Fruit fly (Drosophila melanogaster) whole organism, embryonic: ENCODE measurements around the gene Ser12.

ENCODE experiments used
- B-H1 ChIP-seq: fragments of 200-800 bp; sonication (Bioruptor generic); IDR thresholded peaks from 3 replicates; pipeline ENCODE4 v1.3.6; 2022; ENCODE audit warnings: missing biosample characterization, missing genetic modification characterization
- CG10366 ChIP-seq: fragments of 200-800 bp; sonication (Bioruptor generic); IDR thresholded peaks from 2 replicates; pipeline ENCODE4 v1.3.6; 2022; ENCODE audit warnings: missing biosample characterization, missing genetic modification characterization
- CG10979 ChIP-seq: fragments of 200-800 bp; sonication (Bioruptor generic); optimal IDR thresholded peaks from 2 replicates; lab custom pipeline; 2018; ENCODE audit warnings: missing biosample characterization, mild to moderate bottlenecking, missing genetic modification characterization, moderate library complexity
- CG13287 ChIP-seq: fragments of 200-800 bp; sonication (Bioruptor generic); IDR thresholded peaks from 2 replicates; pipeline ENCODE4 v1.3.6; 2022; ENCODE audit warnings: missing biosample characterization, missing genetic modification characterization; ENCODE audit not compliant: partially characterized antibody
- CG13624 ChIP-seq: fragments of 200-800 bp; sonication (Bioruptor generic); optimal IDR thresholded peaks from 2 replicates; lab custom pipeline; 2016; ENCODE audit warnings: missing biosample characterization, missing genetic modification characterization
- CG14860 ChIP-seq: fragments of 200-800 bp; sonication (Bioruptor generic); IDR thresholded peaks from 3 replicates; pipeline ENCODE4 v1.3.6; 2022; ENCODE audit warnings: missing biosample characterization, missing genetic modification characterization; ENCODE audit not compliant: partially characterized antibody
- CG15479 ChIP-seq: fragments of 200-800 bp; sonication (Bioruptor generic); optimal IDR thresholded peaks from 3 replicates; lab custom pipeline; 2019; ENCODE audit warnings: missing biosample characterization, mild to moderate bottlenecking, missing genetic modification characterization, moderate library complexity
- CG16813 ChIP-seq: fragments of 200-800 bp; sonication (Bioruptor generic); IDR thresholded peaks from 3 replicates; pipeline ENCODE4 v1.3.6; 2022; ENCODE audit warnings: missing biosample characterization, missing genetic modification characterization; ENCODE audit not compliant: partially characterized antibody
- CG34376 ChIP-seq: fragments of 200-800 bp; sonication (Bioruptor generic); optimal IDR thresholded peaks from 2 replicates; lab custom pipeline; 2018; ENCODE audit warnings: missing biosample characterization, mild to moderate bottlenecking, missing genetic modification characterization
- CG4328 ChIP-seq: fragments of 200-800 bp; sonication (Bioruptor generic); optimal IDR thresholded peaks from 3 replicates; lab custom pipeline; 2017; ENCODE audit warnings: missing biosample characterization, missing genetic modification reagents, missing genetic modification characterization
- CG43689 ChIP-seq: fragments of 200-800 bp; sonication (Bioruptor generic); IDR thresholded peaks from 2 replicates; pipeline ENCODE4 v1.3.6; 2022; ENCODE audit warnings: missing biosample characterization, missing genetic modification characterization
- CG6254 ChIP-seq: fragments of 200-800 bp; sonication (Bioruptor generic); optimal IDR thresholded peaks from 3 replicates; lab custom pipeline; 2017; ENCODE audit warnings: mild to moderate bottlenecking, missing biosample characterization, missing genetic modification reagents, missing genetic modification characterization
- CG8281 ChIP-seq: fragments of 200-800 bp; sonication (Bioruptor generic); optimal IDR thresholded peaks from 2 replicates; lab custom pipeline; 2018; ENCODE audit warnings: missing biosample characterization, mild to moderate bottlenecking, missing genetic modification characterization, moderate library complexity
- CG8359 ChIP-seq: fragments of 200-800 bp; sonication (Bioruptor generic); optimal IDR thresholded peaks from 2 replicates; lab custom pipeline; 2017; ENCODE audit warnings: missing biosample characterization, mild to moderate bottlenecking, missing genetic modification characterization, borderline replicate concordance
- CHES-1-like ChIP-seq: fragments of 200-800 bp; sonication (Bioruptor generic); optimal IDR thresholded peaks from 2 replicates; lab custom pipeline; 2016; ENCODE audit warnings: missing biosample characterization, missing genetic modification characterization
- Dek ChIP-seq: fragments of 200-800 bp; sonication (Bioruptor generic); optimal IDR thresholded peaks from 3 replicates; lab custom pipeline; 2019; ENCODE audit warnings: missing biosample characterization, mild to moderate bottlenecking, missing genetic modification characterization, moderate library complexity
- Drgx ChIP-seq: fragments of 200-800 bp; sonication (Bioruptor generic); IDR thresholded peaks from 2 replicates; pipeline ENCODE4 v1.3.6; 2022; ENCODE audit warnings: missing biosample characterization, missing genetic modification characterization
- Eip74EF ChIP-seq, 2 experiments: fragments of 200-800 bp in 1 of 2; fragments of >200 bp in 1 of 2; sonication (Bioruptor generic) in 1 of 2; optimal IDR thresholded peaks; 2 replicates each; lab custom pipeline; 2017 to 2019; ENCODE audit warnings: missing biosample characterization in 2 of 2, missing genetic modification characterization in 2 of 2, mild to moderate bottlenecking in 1 of 2, moderate library complexity in 1 of 2
- Fer3 ChIP-seq: fragments of 200-800 bp; sonication (Bioruptor generic); optimal IDR thresholded peaks from 2 replicates; lab custom pipeline; 2018; ENCODE audit warnings: missing biosample characterization, mild to moderate bottlenecking, missing genetic modification characterization, moderate library complexity
- H15 ChIP-seq: fragments of 200-800 bp; sonication (Bioruptor generic); IDR thresholded peaks from 3 replicates; pipeline ENCODE4 v1.3.6; 2022; ENCODE audit warnings: missing biosample characterization, missing genetic modification characterization
- HmgZ ChIP-seq: fragments of 200-800 bp; sonication (Bioruptor generic); optimal IDR thresholded peaks from 2 replicates; lab custom pipeline; 2018; ENCODE audit warnings: missing biosample characterization, mild to moderate bottlenecking, missing genetic modification characterization
- MTF-1 ChIP-seq: fragments of 200-800 bp; sonication (Bioruptor generic); optimal IDR thresholded peaks from 2 replicates; lab custom pipeline; 2018; ENCODE audit warnings: missing biosample characterization, mild to moderate bottlenecking, missing genetic modification characterization, borderline replicate concordance
- Med ChIP-seq: fragments of 200-800 bp; sonication (Bioruptor generic); peaks from one replicate; lab custom pipeline; 2016; ENCODE audit warnings: missing biosample characterization, missing genetic modification characterization, mild to moderate bottlenecking, inconsistent platforms, moderate library complexity
- Mrtf ChIP-seq: fragments of 200-800 bp; sonication (Bioruptor generic); IDR thresholded peaks from 3 replicates; pipeline ENCODE4 v1.3.6; 2022; ENCODE audit warnings: missing biosample characterization, missing genetic modification characterization
- NC2β ChIP-seq: fragments of 200-800 bp; sonication (Bioruptor generic); optimal IDR thresholded peaks from 2 replicates; lab custom pipeline; 2016; ENCODE audit warnings: missing biosample characterization, missing genetic modification characterization
- Nf-YC ChIP-seq: fragments of 200-800 bp; optimal IDR thresholded peaks from 3 replicates; lab custom pipeline; 2019; ENCODE audit warnings: missing biosample characterization, mild to moderate bottlenecking, missing genetic modification characterization, moderate library complexity
- Optix ChIP-seq: fragments of 200-800 bp; sonication (Bioruptor generic); IDR thresholded peaks from 3 replicates; pipeline ENCODE4 v1.3.6; 2022; ENCODE audit warnings: missing biosample characterization, missing genetic modification characterization
- Rfx ChIP-seq: fragments of 200-800 bp; sonication (Bioruptor generic); IDR thresholded peaks from 2 replicates; pipeline ENCODE4 v1.3.6; 2022; ENCODE audit warnings: missing biosample characterization, missing genetic modification characterization
- Trl ChIP-seq, 3 experiments: fragments of >200 bp in 2 of 3; fragments of 200-800 bp in 1 of 3; sonication (Bioruptor generic) in 1 of 3; optimal IDR thresholded peaks; 2 replicates in 1 of 3; 3 replicates in 2 of 3; lab custom pipeline; 2016 to 2017; ENCODE audit warnings: missing biosample characterization in 1 of 3, missing genetic modification characterization in 1 of 3
- amos ChIP-seq: fragments of 200-800 bp; sonication (Bioruptor generic); IDR thresholded peaks from 2 replicates; pipeline ENCODE4 v1.3.6; 2022; ENCODE audit warnings: missing biosample characterization, missing genetic modification characterization; ENCODE audit not compliant: partially characterized antibody
- ash1 ChIP-seq: fragments of 200-800 bp; sonication (Bioruptor generic); optimal IDR thresholded peaks from 2 replicates; lab custom pipeline; 2018; ENCODE audit warnings: missing biosample characterization, mild to moderate bottlenecking, missing genetic modification characterization
- cad ChIP-seq: fragments of >200 bp; optimal IDR thresholded peaks from 2 replicates; lab custom pipeline; 2017; ENCODE audit warnings: missing biosample characterization, missing genetic modification characterization
- ci ChIP-seq: fragments of 200-800 bp; sonication (Bioruptor generic); IDR thresholded peaks from 3 replicates; pipeline ENCODE4 v1.3.6; 2022; ENCODE audit warnings: missing biosample characterization, missing genetic modification characterization
- emc ChIP-seq: fragments of 200-800 bp; sonication (Bioruptor generic); optimal IDR thresholded peaks from 2 replicates; lab custom pipeline; 2016; ENCODE audit warnings: missing biosample characterization, missing genetic modification characterization
- ewg ChIP-seq: fragments of 200-800 bp; sonication (Bioruptor generic); optimal IDR thresholded peaks from 3 replicates; lab custom pipeline; 2017; ENCODE audit warnings: mild to moderate bottlenecking, missing biosample characterization, missing genetic modification reagents, missing genetic modification characterization
- ind ChIP-seq: fragments of 200-800 bp; sonication (Bioruptor generic); optimal IDR thresholded peaks from 3 replicates; lab custom pipeline; 2016; ENCODE audit warnings: missing biosample characterization, missing genetic modification characterization
- ken ChIP-seq: fragments of 200-800 bp; sonication (Bioruptor generic); IDR thresholded peaks from 3 replicates; pipeline ENCODE4 v1.3.6; 2022; ENCODE audit warnings: missing biosample characterization, missing genetic modification characterization
- lola ChIP-seq, 3 experiments: fragments of >200 bp in 2 of 3; fragments of 200-800 bp in 1 of 3; sonication (Bioruptor generic) in 1 of 3; optimal IDR thresholded peaks; 2 replicates each; lab custom pipeline; 2017 to 2019; ENCODE audit warnings: missing biosample characterization in 3 of 3, missing genetic modification characterization in 3 of 3, mild to moderate bottlenecking in 1 of 3, moderate library complexity in 1 of 3
- luna ChIP-seq: fragments of 200-800 bp; sonication (Bioruptor generic); optimal IDR thresholded peaks from 2 replicates; lab custom pipeline; 2016; ENCODE audit warnings: missing biosample characterization, missing genetic modification characterization
- org-1 ChIP-seq: fragments of 200-800 bp; sonication (Bioruptor generic); optimal IDR thresholded peaks from 2 replicates; lab custom pipeline; 2017; ENCODE audit warnings: missing biosample characterization, missing genetic modification characterization
- otp ChIP-seq: fragments of 200-800 bp; sonication (Bioruptor generic); IDR thresholded peaks from 3 replicates; pipeline ENCODE4, ENCODE4 v1.3.6; 2022; ENCODE audit warnings: missing biosample characterization, missing genetic modification characterization
- phol ChIP-seq: fragments of 200-800 bp; sonication (Bioruptor generic); optimal IDR thresholded peaks from 3 replicates; lab custom pipeline; 2018; ENCODE audit warnings: missing biosample characterization, mild to moderate bottlenecking, missing genetic modification characterization, moderate library complexity
- prd ChIP-seq, 3 experiments: fragments of >200 bp in 2 of 3; fragments of 200-800 bp in 1 of 3; sonication (Bioruptor generic) in 1 of 3; optimal IDR thresholded peaks in 2 of 3; IDR thresholded peaks in 1 of 3; 2 replicates in 2 of 3; 3 replicates in 1 of 3; pipeline versions ENCODE4 v1.3.6 to Lab custom; 2017 to 2022; ENCODE audit warnings: missing biosample characterization in 1 of 3, missing genetic modification characterization in 1 of 3
- salm ChIP-seq: fragments of 200-800 bp; sonication (Bioruptor generic); optimal IDR thresholded peaks from 2 replicates; lab custom pipeline; 2018; ENCODE audit warnings: missing biosample characterization, mild to moderate bottlenecking, missing genetic modification characterization
- trem ChIP-seq: fragments of 200-800 bp; optimal IDR thresholded peaks from 3 replicates; lab custom pipeline; 2019; ENCODE audit warnings: missing biosample characterization, mild to moderate bottlenecking, missing genetic modification characterization, moderate library complexity
- twi ChIP-seq: fragments of 200-800 bp; optimal IDR thresholded peaks from 2 replicates; lab custom pipeline; 2019; ENCODE audit warnings: missing biosample characterization, mild to moderate bottlenecking, missing genetic modification characterization, moderate library complexity

The Ser12 gene

dm6 chr2L:2226259-2227121 lies 24.6 kb downstream of the Ser12 start, which contains the start of the genes CG15387 and sau (continued):
- TF ChIP-seq CG43689 (GFP tag; lab: Robert Waterston, UW): peak; percentile 64
- TF ChIP-seq Nf-YC (tag; lab: Kevin White, UChicago): peak; percentile 78
- peak; percentile 63 for TF ChIP-seq org-1 (GFP tag; lab: Kevin White, UChicago)
- peak; percentile 87 for TF ChIP-seq luna (GFP tag; lab: Kevin White, UChicago)
- TF ChIP-seq twi (tag; lab: Kevin White, UChicago): peak; percentile 78
- TF ChIP-seq Trl (optimal IDR thresholded peaks at IDR 0.05; lab: Kevin White, UChicago): no peak
- TF ChIP-seq Trl (GFP tag; optimal IDR thresholded peaks at IDR 0.05; lab: Kevin White, UChicago): peak; percentile 96
- peak; percentile 94 for TF ChIP-seq CG16813 (GFP tag; lab: Robert Waterston, UW)
- peak; percentile 85 for TF ChIP-seq amos (GFP tag; lab: Robert Waterston, UW)
- no peak for TF ChIP-seq prd (optimal IDR thresholded peaks at IDR 0.05; lab: Kevin White, UChicago)
- peak; percentile 88 for TF ChIP-seq prd (GFP tag; IDR thresholded peaks at IDR 0.05; lab: Robert Waterston, UW)
- TF ChIP-seq CG4328 (GFP tag; lab: Kevin White, UChicago): peak; percentile 88
- TF ChIP-seq Mrtf (GFP tag; lab: Robert Waterston, UW): peak; percentile 70; the same call in 2 of the 3 replicates
- peak; percentile 68 for TF ChIP-seq emc
- peak; percentile 76 for TF ChIP-seq Dek
- TF ChIP-seq ken: peak; percentile 86
- TF ChIP-seq Optix (GFP tag; lab: Robert Waterston, UW): peak; percentile 40; the same call in 1 of the 3 replicates
- no peak for TF ChIP-seq ash1 (GFP tag; lab: Kevin White, UChicago)
- TF ChIP-seq CG13287 (GFP tag; lab: Robert Waterston, UW): peak; percentile 95
- TF ChIP-seq salm (tag; lab: Kevin White, UChicago): peak; percentile 58
- TF ChIP-seq ind (GFP tag; lab: Kevin White, UChicago): peak; percentile 89
- TF ChIP-seq CG8281: peak; percentile 50
- TF ChIP-seq CHES-1-like: peak; percentile 90
- TF ChIP-seq CG14860 (GFP tag; lab: Robert Waterston, UW): peak; percentile 89
- peak; percentile 84 for TF ChIP-seq ewg
- TF ChIP-seq HmgZ (tag; lab: Kevin White, UChicago): peak; percentile 93
- TF ChIP-seq MTF-1 (GFP tag; lab: Kevin White, UChicago): no peak
- TF ChIP-seq CG6254 (GFP tag; lab: Kevin White, UChicago): no peak
- TF ChIP-seq NC2β (GFP tag; lab: Kevin White, UChicago): peak; percentile 90
- TF ChIP-seq Fer3 (tag; lab: Kevin White, UChicago): peak; percentile 86
- peak; percentile 41 for TF ChIP-seq CG8359 (GFP tag; lab: Kevin White, UChicago)
- TF ChIP-seq Drgx (GFP tag; lab: Robert Waterston, UW): peak; percentile 65
- peak; percentile 91 for TF ChIP-seq trem (tag; lab: Kevin White, UChicago)
- TF ChIP-seq CG10979 (tag; lab: Kevin White, UChicago): peak; percentile 77
- TF ChIP-seq ci (GFP tag; lab: Robert Waterston, UW): peak; percentile 89
- peak; percentile 78 for TF ChIP-seq otp (GFP tag; lab: Robert Waterston, UW)
- peak; percentile 99 for TF ChIP-seq Med
- TF ChIP-seq phol (tag; lab: Kevin White, UChicago): peak; percentile 88
- TF ChIP-seq cad (GFP tag; lab: Kevin White, UChicago): no peak
- peak; percentile 76; the same call in 2 of the 3 replicates for TF ChIP-seq H15 (GFP tag; lab: Robert Waterston, UW)
- TF ChIP-seq CG13624 (GFP tag; lab: Kevin White, UChicago): peak; percentile 92
- peak; percentile 89 for TF ChIP-seq Rfx (GFP tag; lab: Robert Waterston, UW)
- peak in 1 of 3 experiments; percentile 82 for TF ChIP-seq lola (GFP tag; optimal IDR thresholded peaks at IDR 0.05; lab: Kevin White, UChicago)
- peak; percentile 80 for TF ChIP-seq CG10366 (GFP tag; lab: Robert Waterston, UW)
- TF ChIP-seq CG15479 (GFP tag; lab: Kevin White, UChicago): peak; percentile 16
- peak in 1 of 2 experiments; percentile 65 for TF ChIP-seq Eip74EF (GFP tag; optimal IDR thresholded peaks at IDR 0.05; lab: Kevin White, UChicago)
- peak; percentile 77 for TF ChIP-seq CG34376
- TF ChIP-seq B-H1 (GFP tag; lab: Robert Waterston, UW): peak; percentile 55; the same call in 2 of the 3 replicates
